Worm (Caenorhabditis elegans) whole organism, midembryonic: Measurements from ENCODE around the gene C29E4.15.

ENCODE experiments used
- cog-1 ChIP-seq: sonication (generic microtip); optimal IDR thresholded peaks from 2 replicates; lab custom pipeline; 2016; ENCODE audit warnings: missing genetic modification characterization, missing compliant biosample characterization
- klf-2 ChIP-seq: fragments of 200-800 bp; sonication (Bioruptor generic); conservative IDR thresholded peaks from 2 replicates; pipeline ENCODE4 v1.3.6; 2022; ENCODE audit warnings: missing genetic modification reagents, missing genetic modification characterization, missing compliant biosample characterization
- tab-1 ChIP-seq: fragments of 200-800 bp; sonication (Bioruptor generic); IDR thresholded peaks from 2 replicates; pipeline ENCODE4 v1.3.6; 2022; ENCODE audit warnings: missing genetic modification characterization, missing compliant biosample characterization

DNA sequence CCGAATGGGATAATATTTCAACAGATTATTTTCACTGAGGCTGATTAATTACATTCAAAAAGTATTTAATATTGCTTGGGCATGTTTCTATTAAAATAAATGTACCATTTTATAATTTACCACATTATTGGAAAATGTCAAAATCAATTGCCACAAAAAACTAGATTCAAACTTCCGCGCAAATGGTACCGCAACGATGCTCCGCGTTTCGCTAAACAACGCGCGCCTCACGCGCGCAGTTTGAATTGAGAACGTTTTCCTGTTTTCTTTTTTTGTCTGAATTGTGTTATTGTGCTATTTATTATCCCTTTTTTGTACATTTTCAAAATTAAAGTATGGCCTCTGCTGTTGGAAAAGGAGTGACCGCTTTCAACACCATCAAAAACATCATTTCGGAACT, 11.6 kb upstream of the C29E4.15 start, which contains the start of gene C29E4.12:
- TF ChIP-seq tab-1 (GFP tag; lab: Robert Waterston, UW): no peak
- no peak for TF ChIP-seq cog-1 (tag; lab: Kevin White, UChicago)
- TF ChIP-seq klf-2 (GFP tag; lab: Robert Waterston, UW): no peak
